Worm (Caenorhabditis elegans) whole organism, young adult: ENCODE data around the gene C16C10.9.

Experiments used
- C17E4.6 ChIP-seq: fragments of 200-800 bp; sonication (Bioruptor generic); IDR thresholded peaks from 2 replicates; pipeline ENCODE4 v1.3.6; 2022; ENCODE audit warnings: missing genetic modification reagents, missing genetic modification characterization, missing compliant biosample characterization
- F22D6.2 ChIP-seq: sonication (generic microtip); optimal IDR thresholded peaks from 2 replicates; lab custom pipeline; 2016; ENCODE audit warnings: mild to moderate bottlenecking, missing genetic modification characterization, missing compliant biosample characterization
- F33H1.4 ChIP-seq: fragments of 200-800 bp; sonication (Bioruptor generic); IDR thresholded peaks from 2 replicates; pipeline ENCODE4 v1.3.6; 2022; ENCODE audit warnings: missing genetic modification reagents, missing genetic modification characterization, missing compliant biosample characterization
- F37B4.10 ChIP-seq: fragments of 200-800 bp; sonication (Bioruptor generic); IDR thresholded peaks from 2 replicates; pipeline ENCODE4 v1.3.6; 2022; ENCODE audit warnings: missing genetic modification characterization, missing compliant biosample characterization
- F39B2.1 ChIP-seq: fragments of 200-800 bp; sonication (Bioruptor generic); IDR thresholded peaks from 2 replicates; pipeline ENCODE4 v1.3.6; 2022; ENCODE audit warnings: missing genetic modification reagents, missing genetic modification characterization, missing compliant biosample characterization
- F57A8.1 ChIP-seq: fragments of 200-800 bp; sonication (Bioruptor generic); optimal IDR thresholded peaks from 2 replicates; lab custom pipeline; 2018; ENCODE audit warnings: mild to moderate bottlenecking, missing genetic modification characterization, moderate library complexity, missing compliant biosample characterization
- F57C9.4 ChIP-seq: sonication (generic microtip); optimal IDR thresholded peaks from 2 replicates; lab custom pipeline; 2017; ENCODE audit warnings: mild to moderate bottlenecking, missing genetic modification characterization, missing compliant biosample characterization
- T26A5.8 ChIP-seq: sonication (generic microtip); optimal IDR thresholded peaks from 2 replicates; lab custom pipeline; 2016; ENCODE audit warnings: missing genetic modification characterization, missing compliant biosample characterization
- Y56A3A.18 ChIP-seq: fragments of 200-800 bp; sonication (Bioruptor generic); IDR thresholded peaks from 2 replicates; pipeline ENCODE4 v1.3.6; 2022; ENCODE audit warnings: missing genetic modification reagents, missing genetic modification characterization, missing compliant biosample characterization
- Y95B8A.8 ChIP-seq: fragments of 200-800 bp; sonication (Bioruptor generic); IDR thresholded peaks from 2 replicates; pipeline ENCODE4 v1.3.6; 2022; ENCODE audit warnings: missing genetic modification reagents, missing genetic modification characterization, missing compliant biosample characterization
- akir-1 ChIP-seq: fragments of 200-800 bp; sonication (Bioruptor generic); optimal IDR thresholded peaks from 2 replicates; lab custom pipeline; 2018; ENCODE audit warnings: mild to moderate bottlenecking, missing genetic modification characterization, moderate library complexity, missing compliant biosample characterization
- aptf-3 ChIP-seq: fragments of 200-800 bp; sonication (Bioruptor generic); IDR thresholded peaks from 2 replicates; pipeline ENCODE4 v1.3.6; 2022; ENCODE audit warnings: missing genetic modification characterization, missing compliant biosample characterization
- attf-6 ChIP-seq: fragments of 200-800 bp; sonication (Bioruptor generic); IDR thresholded peaks from 2 replicates; pipeline ENCODE4 v1.3.6; 2022; ENCODE audit warnings: missing genetic modification reagents, missing genetic modification characterization, missing compliant biosample characterization
- bed-1 ChIP-seq: fragments of 200-800 bp; sonication (Bioruptor generic); IDR thresholded peaks from 2 replicates; pipeline ENCODE4 v1.3.6; 2022; ENCODE audit warnings: missing genetic modification reagents, missing genetic modification characterization, missing compliant biosample characterization
- cebp-1 ChIP-seq, 2 experiments: fragments of 200-800 bp in 1 of 2; sonication (Bioruptor generic) in 1 of 2; sonication (generic microtip) in 1 of 2; IDR thresholded peaks in 1 of 2; optimal IDR thresholded peaks in 1 of 2; 2 replicates each; pipeline versions ENCODE4 v1.3.6 to Lab custom; 2017 to 2022; ENCODE audit warnings: missing compliant biosample characterization in 2 of 2, missing genetic modification characterization in 2 of 2, mild to moderate bottlenecking in 1 of 2, missing genetic modification reagents in 1 of 2, moderate library complexity in 1 of 2
- cebp-2 ChIP-seq: fragments of 200-800 bp; sonication (Bioruptor generic); IDR thresholded peaks from 2 replicates; pipeline ENCODE4 v1.3.6; 2022; ENCODE audit warnings: missing genetic modification characterization, missing compliant biosample characterization
- ceh-27 ChIP-seq: fragments of 200-800 bp; sonication (Bioruptor generic); optimal IDR thresholded peaks from 2 replicates; lab custom pipeline; 2018; ENCODE audit warnings: mild to moderate bottlenecking, missing genetic modification characterization, moderate library complexity, missing compliant biosample characterization
- ceh-58 ChIP-seq: fragments of 200-800 bp; sonication (Bioruptor generic); IDR thresholded peaks from 2 replicates; pipeline ENCODE4 v1.3.6; 2022; ENCODE audit warnings: missing genetic modification characterization, missing compliant biosample characterization
- egrh-3 ChIP-seq: fragments of 200-800 bp; sonication (Bioruptor generic); IDR thresholded peaks from 2 replicates; pipeline ENCODE4 v1.3.6; 2022; ENCODE audit warnings: missing genetic modification reagents, missing genetic modification characterization, missing compliant biosample characterization
- ekl-4 ChIP-seq: fragments of 200-800 bp; sonication (Bioruptor generic); IDR thresholded peaks from 2 replicates; pipeline ENCODE4 v1.3.6; 2022; ENCODE audit warnings: missing genetic modification reagents, missing genetic modification characterization, missing compliant biosample characterization
- fkh-3 ChIP-seq: sonication (generic microtip); optimal IDR thresholded peaks from 2 replicates; lab custom pipeline; 2016; ENCODE audit warnings: mild to moderate bottlenecking, missing genetic modification characterization, missing compliant biosample characterization
- gei-17 ChIP-seq: fragments of 200-800 bp; sonication (Bioruptor generic); optimal IDR thresholded peaks from 2 replicates; lab custom pipeline; 2018; ENCODE audit warnings: mild to moderate bottlenecking, missing genetic modification characterization, missing compliant biosample characterization
- him-1 ChIP-seq: sonication (generic microtip); optimal IDR thresholded peaks from 2 replicates; lab custom pipeline; 2016; ENCODE audit warnings: missing genotype, missing genetic modification reagents, missing genetic modification characterization, missing compliant biosample characterization
- hmg-1.2 ChIP-seq: fragments of 200-800 bp; sonication (Bioruptor generic); IDR thresholded peaks from 2 replicates; pipeline ENCODE4 v1.3.6; 2022; ENCODE audit warnings: missing genetic modification reagents, missing genetic modification characterization, missing compliant biosample characterization
- hrde-1 ChIP-seq: sonication (generic microtip); optimal IDR thresholded peaks from 2 replicates; lab custom pipeline; 2016; ENCODE audit warnings: missing genetic modification characterization, mild to moderate bottlenecking, missing compliant biosample characterization, moderate library complexity, missing genotype, missing genetic modification reagents, borderline replicate concordance
- lin-26 ChIP-seq: fragments of 200-800 bp; sonication (Bioruptor generic); IDR thresholded peaks from 2 replicates; pipeline ENCODE4 v1.3.6; 2022; ENCODE audit warnings: missing genetic modification reagents, missing genetic modification characterization, missing compliant biosample characterization
- lir-1 ChIP-seq: fragments of 200-800 bp; sonication (Bioruptor generic); conservative IDR thresholded peaks from 2 replicates; pipeline ENCODE4 v1.3.6; 2022; ENCODE audit warnings: missing genetic modification reagents, missing genetic modification characterization, missing compliant biosample characterization
- madf-10 ChIP-seq: sonication (generic microtip); optimal IDR thresholded peaks from 2 replicates; lab custom pipeline; 2016; ENCODE audit warnings: mild to moderate bottlenecking, missing genetic modification characterization, missing compliant biosample characterization
- mcd-1 ChIP-seq: fragments of 200-800 bp; sonication (Bioruptor generic); IDR thresholded peaks from 2 replicates; pipeline ENCODE4 v1.3.6; 2022; ENCODE audit warnings: missing genetic modification reagents, missing genetic modification characterization, missing compliant biosample characterization
- mxl-1 ChIP-seq: sonication (generic microtip); optimal IDR thresholded peaks from 2 replicates; lab custom pipeline; 2016; ENCODE audit warnings: missing genetic modification characterization, missing compliant biosample characterization
- nfyb-1 ChIP-seq: fragments of 200-800 bp; sonication (Bioruptor generic); IDR thresholded peaks from 2 replicates; pipeline ENCODE4 v1.3.6; 2022; ENCODE audit warnings: missing genetic modification reagents, missing genetic modification characterization, missing compliant biosample characterization
- nhr-120 ChIP-seq: fragments of 200-800 bp; sonication (Bioruptor generic); IDR thresholded peaks from 2 replicates; pipeline ENCODE4 v1.3.6; 2022; ENCODE audit warnings: missing genetic modification characterization, missing compliant biosample characterization
- nhr-179 ChIP-seq: sonication (generic microtip); optimal IDR thresholded peaks from 2 replicates; lab custom pipeline; 2016; ENCODE audit warnings: mild to moderate bottlenecking, missing genetic modification characterization, missing compliant biosample characterization
- nhr-80 ChIP-seq: sonication (generic microtip); optimal IDR thresholded peaks from 2 replicates; lab custom pipeline; 2016; ENCODE audit warnings: missing genetic modification characterization, missing compliant biosample characterization
- pbrm-1 ChIP-seq: fragments of 200-800 bp; sonication (Bioruptor generic); IDR thresholded peaks from 2 replicates; pipeline ENCODE4 v1.3.6; 2022; ENCODE audit warnings: missing genetic modification reagents, missing genetic modification characterization, missing compliant biosample characterization
- pha-4 ChIP-seq: fragments of 150-350 bp; sonication (generic microtip); optimal IDR thresholded peaks from 2 replicates; lab custom pipeline; 2014; ENCODE audit warnings: missing biosample characterization, missing genetic modification reagents, missing genetic modification characterization
- repo-1 ChIP-seq: sonication (generic microtip); optimal IDR thresholded peaks from 2 replicates; lab custom pipeline; 2017; ENCODE audit warnings: mild to moderate bottlenecking, missing genetic modification characterization, missing compliant biosample characterization
- rpc-1 ChIP-seq, 2 experiments: fragments of 150-350 bp in 1 of 2; sonication (generic microtip) in 1 of 2; optimal IDR thresholded peaks; 2 replicates each; lab custom pipeline; 2014 to 2018; ENCODE audit warnings: missing biosample characterization in 1 of 2, missing genetic modification characterization in 1 of 2, missing genetic modification reagents in 1 of 2, missing genotype in 1 of 2
- snpc-1.3 ChIP-seq: sonication (generic microtip); optimal IDR thresholded peaks from 2 replicates; lab custom pipeline; 2017; ENCODE audit warnings: missing genetic modification characterization, mild to moderate bottlenecking, missing compliant biosample characterization, antibody characterized with exemption, moderate library complexity, missing genotype, missing genetic modification reagents; ENCODE audit not compliant: insufficient read depth
- snpc-3.4 ChIP-seq: sonication (generic microtip); optimal IDR thresholded peaks from 2 replicates; lab custom pipeline; 2017; ENCODE audit warnings: missing genetic modification characterization, mild to moderate bottlenecking, missing compliant biosample characterization, antibody characterized with exemption, moderate library complexity, missing genotype, missing genetic modification reagents
- somi-1 ChIP-seq: fragments of 200-800 bp; sonication (Bioruptor generic); optimal IDR thresholded peaks from 2 replicates; lab custom pipeline; 2018; ENCODE audit warnings: mild to moderate bottlenecking, missing genetic modification characterization, missing compliant biosample characterization
- sptf-2 ChIP-seq: fragments of 200-800 bp; sonication (Bioruptor generic); optimal IDR thresholded peaks from 2 replicates; lab custom pipeline; 2018; ENCODE audit warnings: mild to moderate bottlenecking, missing genetic modification characterization, missing compliant biosample characterization
- tbp1 ChIP-seq: fragments of 200-800 bp; sonication (Bioruptor generic); optimal IDR thresholded peaks from 2 replicates; lab custom pipeline; 2018; ENCODE audit warnings: mild to moderate bottlenecking, missing genetic modification characterization, missing compliant biosample characterization
- tlf-1 ChIP-seq: fragments of 200-800 bp; sonication (Bioruptor generic); optimal IDR thresholded peaks from 2 replicates; lab custom pipeline; 2018; ENCODE audit warnings: mild to moderate bottlenecking, missing genetic modification characterization, missing compliant biosample characterization
- unc-62 ChIP-seq: fragments of 150-350 bp; optimal IDR thresholded peaks from 2 replicates; lab custom pipeline; 2014; ENCODE audit warnings: missing biosample characterization, missing genetic modification reagents, missing genetic modification characterization
- xnd-1 ChIP-seq: sonication (generic microtip); optimal IDR thresholded peaks from 2 replicates; lab custom pipeline; 2016; ENCODE audit warnings: missing genotype, missing genetic modification reagents, missing genetic modification characterization, missing compliant biosample characterization
- ztf-18 ChIP-seq: sonication (generic microtip); optimal IDR thresholded peaks from 2 replicates; lab custom pipeline; 2016; ENCODE audit warnings: missing genotype, mild to moderate bottlenecking, missing genetic modification characterization, missing compliant biosample characterization
- ztf-25 ChIP-seq: fragments of 200-800 bp; sonication (Bioruptor generic); IDR thresholded peaks from 2 replicates; pipeline ENCODE4 v1.3.6; 2022; ENCODE audit warnings: missing genetic modification reagents, missing genetic modification characterization, missing compliant biosample characterization
- ztf-3 ChIP-seq: fragments of 200-800 bp; sonication (Bioruptor generic); optimal IDR thresholded peaks from 2 replicates; lab custom pipeline; 2018; ENCODE audit warnings: mild to moderate bottlenecking, missing genetic modification characterization, missing compliant biosample characterization

Gene C16C10.9

DNA sequence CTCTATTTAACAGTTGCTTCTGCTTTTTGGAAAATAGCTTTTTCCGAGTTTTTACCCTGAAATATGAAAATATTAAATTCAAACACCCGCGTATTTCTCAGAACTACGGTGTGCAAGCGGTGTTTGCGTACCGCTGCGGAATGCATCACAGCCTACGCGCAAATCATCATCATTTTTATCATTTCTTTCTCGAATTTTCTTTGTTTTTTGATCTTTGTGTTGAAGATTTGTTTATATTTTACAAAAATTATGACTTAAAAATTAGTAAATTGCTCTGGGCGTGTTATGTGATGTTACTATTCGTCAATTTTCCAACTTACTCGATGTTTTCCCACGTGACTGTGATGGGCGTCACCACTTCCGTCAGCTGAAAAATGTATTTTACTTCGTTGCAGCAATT, 6.3 kb downstream of the C16C10.9 start (continued):
- TF ChIP-seq sptf-2 (GFP tag; lab: Kevin White, UChicago): no peak
- peak; percentile 23; the same call in 1 of the 2 replicates for TF ChIP-seq nfyb-1
- no peak for TF ChIP-seq ztf-25 (GFP tag; lab: Robert Waterston, UW)
- TF ChIP-seq aptf-3 (GFP tag; lab: Robert Waterston, UW): no peak
- TF ChIP-seq snpc-1.3 (tag; lab: Kevin White, UChicago): peak; percentile 6
- TF ChIP-seq cebp-1 (GFP tag; IDR thresholded peaks at IDR 0.05; lab: Robert Waterston, UW): peak; percentile 9; the same call in 1 of the 2 replicates
- peak; percentile 64 for TF ChIP-seq cebp-1 (tag; optimal IDR thresholded peaks at IDR 0.05; lab: Kevin White, UChicago)
- no peak for TF ChIP-seq Y95B8A.8
- TF ChIP-seq madf-10 (tag; lab: Kevin White, UChicago): no peak
- no peak for TF ChIP-seq tlf-1 (GFP tag; lab: Kevin White, UChicago)
- TF ChIP-seq hrde-1 (tag; lab: Kevin White, UChicago): no peak
- no peak for TF ChIP-seq nhr-179 (tag; lab: Kevin White, UChicago)
- TF ChIP-seq pha-4: no peak
- TF ChIP-seq akir-1: no peak
- no peak for TF ChIP-seq C17E4.6 (GFP tag; lab: Robert Waterston, UW)
- peak; percentile 62 for TF ChIP-seq mcd-1 (GFP tag; lab: Robert Waterston, UW)
- no peak for TF ChIP-seq snpc-3.4
- no peak for TF ChIP-seq mxl-1 (tag; lab: Kevin White, UChicago)
- no peak for TF ChIP-seq attf-6
- TF ChIP-seq bed-1 (GFP tag; lab: Robert Waterston, UW): no peak
- no peak for TF ChIP-seq ztf-3 (GFP tag; lab: Kevin White, UChicago)
- no peak for TF ChIP-seq pbrm-1 (GFP tag; lab: Robert Waterston, UW)
- TF ChIP-seq rpc-1 (optimal IDR thresholded peaks at IDR 0.05; lab: Kevin White, UChicago): peak; percentile 4
- no peak for TF ChIP-seq rpc-1 (tag; optimal IDR thresholded peaks at IDR 0.05; lab: Kevin White, UChicago)
- TF ChIP-seq fkh-3 (tag; lab: Kevin White, UChicago): no peak
- no peak for TF ChIP-seq ceh-58 (GFP tag; lab: Robert Waterston, UW)
- TF ChIP-seq tbp1 (GFP tag; lab: Kevin White, UChicago): peak; percentile 38
- TF ChIP-seq ekl-4 (GFP tag; lab: Robert Waterston, UW): peak; percentile 59
- no peak for TF ChIP-seq F22D6.2 (tag; lab: Kevin White, UChicago)
- no peak for TF ChIP-seq Y56A3A.18 (GFP tag; lab: Robert Waterston, UW)
- no peak for TF ChIP-seq F57C9.4
- TF ChIP-seq egrh-3 (GFP tag; lab: Robert Waterston, UW): no peak
- no peak for TF ChIP-seq F37B4.10 (GFP tag; lab: Robert Waterston, UW)
- TF ChIP-seq cebp-2 (GFP tag; lab: Robert Waterston, UW): no peak
- peak; percentile 32; the same call in 1 of the 2 replicates for TF ChIP-seq F33H1.4 (GFP tag; lab: Robert Waterston, UW)
- no peak for TF ChIP-seq ztf-18 (tag; lab: Kevin White, UChicago)
- no peak for TF ChIP-seq somi-1 (GFP tag; lab: Kevin White, UChicago)
- no peak for TF ChIP-seq F57A8.1 (GFP tag; lab: Kevin White, UChicago)
- no peak for TF ChIP-seq xnd-1 (tag; lab: Kevin White, UChicago)
- peak; percentile 26; the same call in 1 of the 2 replicates for TF ChIP-seq hmg-1.2 (GFP tag; lab: Robert Waterston, UW)
- TF ChIP-seq repo-1 (tag; lab: Kevin White, UChicago): no peak
- TF ChIP-seq ceh-27 (GFP tag; lab: Kevin White, UChicago): peak; percentile 23
- no peak for TF ChIP-seq unc-62 (GFP tag; lab: Kevin White, UChicago)
- no peak for TF ChIP-seq nhr-120
- TF ChIP-seq lir-1: no peak
- no peak for TF ChIP-seq F39B2.1
- no peak for TF ChIP-seq lin-26 (GFP tag; lab: Robert Waterston, UW)
- TF ChIP-seq nhr-80 (tag; lab: Kevin White, UChicago): peak; percentile 30
- no peak for TF ChIP-seq him-1 (tag; lab: Kevin White, UChicago)
- TF ChIP-seq T26A5.8: no peak
- no peak for TF ChIP-seq gei-17 (GFP tag; lab: Kevin White, UChicago)
